Worm (Caenorhabditis elegans) whole organism, L2 larva: ENCODE results near the gene tmem-145.

ENCODE experiments used
- C34F6.9 ChIP-seq: fragments of 150-350 bp; optimal IDR thresholded peaks from 2 replicates; lab custom pipeline; 2014; ENCODE audit warnings: missing biosample characterization, missing genetic modification characterization
- F13H6.1 ChIP-seq: sonication (generic microtip); optimal IDR thresholded peaks from 2 replicates; lab custom pipeline; 2016; ENCODE audit warnings: missing genetic modification characterization, missing compliant biosample characterization
- R02D3.7 ChIP-seq: fragments of 150-350 bp; optimal IDR thresholded peaks from 2 replicates; lab custom pipeline; 2014; ENCODE audit warnings: missing biosample characterization, missing genetic modification characterization
- alr-1 ChIP-seq: fragments of 150-350 bp; optimal IDR thresholded peaks from 2 replicates; lab custom pipeline; 2014; ENCODE audit warnings: missing biosample characterization, missing genetic modification characterization
- blmp-1 ChIP-seq: sonication (generic microtip); optimal IDR thresholded peaks from 2 replicates; lab custom pipeline; 2017; ENCODE audit warnings: missing genetic modification characterization, mild to moderate bottlenecking, missing compliant biosample characterization, antibody characterized with exemption, moderate library complexity; ENCODE audit not compliant: insufficient read depth
- ceh-16 ChIP-seq: fragments of 150-350 bp; optimal IDR thresholded peaks from 2 replicates; lab custom pipeline; 2014; ENCODE audit warnings: missing biosample characterization, missing genetic modification characterization
- crh-2 ChIP-seq: sonication (generic microtip); optimal IDR thresholded peaks from 2 replicates; lab custom pipeline; 2017; ENCODE audit warnings: missing biosample characterization, missing genetic modification characterization
- egl-27 ChIP-seq: sonication (generic microtip); optimal IDR thresholded peaks from 3 replicates; lab custom pipeline; 2017; ENCODE audit warnings: missing biosample characterization, missing genetic modification reagents, missing genetic modification characterization
- elt-3 ChIP-seq: sonication (generic microtip); optimal IDR thresholded peaks from 2 replicates; lab custom pipeline; 2017; ENCODE audit warnings: missing biosample characterization, missing genetic modification characterization
- lin-11 ChIP-seq: fragments of 150-350 bp; sonication (generic microtip); optimal IDR thresholded peaks from 2 replicates; lab custom pipeline; 2014; ENCODE audit warnings: missing biosample characterization, missing genetic modification characterization, inconsistent platforms, mixed read lengths
- lsy-2 ChIP-seq, 2 experiments: fragments of 150-350 bp in 1 of 2; sonication (generic microtip) in 1 of 2; optimal IDR thresholded peaks; 2 replicates each; lab custom pipeline; 2014 to 2017; ENCODE audit warnings: missing biosample characterization in 2 of 2, missing genetic modification characterization in 2 of 2
- mab-5 ChIP-seq: fragments of 150-350 bp; optimal IDR thresholded peaks from 2 replicates; lab custom pipeline; 2014; ENCODE audit warnings: missing biosample characterization, missing genetic modification characterization
- mbf-1 ChIP-seq: sonication (generic microtip); optimal IDR thresholded peaks from 2 replicates; lab custom pipeline; 2017; ENCODE audit warnings: missing biosample characterization, missing genetic modification characterization
- mdl-1 ChIP-seq, 2 experiments: fragments of 150-350 bp in 1 of 2; sonication (generic microtip) in 1 of 2; optimal IDR thresholded peaks; 2 replicates each; lab custom pipeline; 2017; ENCODE audit warnings: missing biosample characterization in 2 of 2, missing genetic modification characterization in 2 of 2
- nhr-10 ChIP-seq: sonication (generic microtip); optimal IDR thresholded peaks from 2 replicates; lab custom pipeline; 2017; ENCODE audit warnings: missing biosample characterization, missing genetic modification characterization
- nhr-11 ChIP-seq: fragments of 150-350 bp; optimal IDR thresholded peaks from 2 replicates; lab custom pipeline; 2014; ENCODE audit warnings: missing biosample characterization, missing genetic modification characterization
- nhr-12 ChIP-seq: fragments of 150-350 bp; optimal IDR thresholded peaks from 2 replicates; lab custom pipeline; 2014; ENCODE audit warnings: missing biosample characterization, missing genetic modification characterization
- nhr-129 ChIP-seq: fragments of 150-350 bp; optimal IDR thresholded peaks from 2 replicates; lab custom pipeline; 2014; ENCODE audit warnings: missing biosample characterization, missing genetic modification characterization
- nhr-21 ChIP-seq: fragments of 150-350 bp; optimal IDR thresholded peaks from 2 replicates; lab custom pipeline; 2014; ENCODE audit warnings: missing biosample characterization, missing genetic modification characterization
- nhr-25 ChIP-seq: fragments of 150-350 bp; sonication (generic microtip); optimal IDR thresholded peaks from 3 replicates; lab custom pipeline; 2014; ENCODE audit warnings: missing biosample characterization, missing genetic modification characterization
- nhr-6 ChIP-seq: fragments of 150-350 bp; optimal IDR thresholded peaks from 2 replicates; lab custom pipeline; 2014; ENCODE audit warnings: missing biosample characterization, missing genetic modification characterization
- peb-1 ChIP-seq: fragments of 150-350 bp; optimal IDR thresholded peaks from 2 replicates; lab custom pipeline; 2014; ENCODE audit warnings: missing biosample characterization, missing genetic modification characterization
- sem-4 ChIP-seq: fragments of 150-350 bp; optimal IDR thresholded peaks from 2 replicates; lab custom pipeline; 2014; ENCODE audit warnings: missing biosample characterization, missing genetic modification reagents, missing genetic modification characterization
- skn-1 ChIP-seq: sonication (generic microtip); optimal IDR thresholded peaks from 2 replicates; lab custom pipeline; 2017; ENCODE audit warnings: missing biosample characterization, missing genetic modification characterization
- sma-3 ChIP-seq: sonication (generic microtip); optimal IDR thresholded peaks from 2 replicates; lab custom pipeline; 2016; ENCODE audit warnings: missing genetic modification reagents, missing genetic modification characterization, missing compliant biosample characterization
- sma-9 ChIP-seq, 2 experiments: fragments of 150-350 bp in 1 of 2; sonication (generic microtip) in 1 of 2; optimal IDR thresholded peaks; 2 replicates each; lab custom pipeline; 2014 to 2016; ENCODE audit warnings: missing genetic modification characterization in 2 of 2, mild to moderate bottlenecking in 1 of 2, missing biosample characterization in 1 of 2, missing compliant biosample characterization in 1 of 2, missing genetic modification reagents in 1 of 2, moderate library complexity in 1 of 2
- snpc-4 ChIP-seq: fragments of 150-350 bp; optimal IDR thresholded peaks from 2 replicates; lab custom pipeline; 2014; ENCODE audit warnings: missing biosample characterization, missing genetic modification characterization
- unc-39 ChIP-seq: fragments of 150-350 bp; optimal IDR thresholded peaks from 2 replicates; lab custom pipeline; 2014; ENCODE audit warnings: missing biosample characterization, missing genetic modification characterization
- unc-55 ChIP-seq: fragments of 150-350 bp; sonication (generic microtip); optimal IDR thresholded peaks from 3 replicates; lab custom pipeline; 2014; ENCODE audit warnings: missing biosample characterization, missing genetic modification reagents, missing genetic modification characterization
- unc-62 ChIP-seq: fragments of 150-350 bp; optimal IDR thresholded peaks from 2 replicates; lab custom pipeline; 2014; ENCODE audit warnings: missing biosample characterization, missing genetic modification reagents, missing genetic modification characterization
- ztf-1 ChIP-seq: fragments of 200-800 bp; sonication (Bioruptor generic); conservative IDR thresholded peaks from 2 replicates; pipeline ENCODE4 v1.3.6; 2022; ENCODE audit warnings: missing genetic modification characterization, missing compliant biosample characterization
- ztf-11 ChIP-seq: sonication (generic microtip); optimal IDR thresholded peaks from 2 replicates; lab custom pipeline; 2017; ENCODE audit warnings: missing biosample characterization, missing genetic modification characterization
- ztf-4 ChIP-seq: fragments of 150-350 bp; optimal IDR thresholded peaks from 2 replicates; lab custom pipeline; 2014; ENCODE audit warnings: missing biosample characterization, missing genetic modification characterization

tmem-145 gene

DNA sequence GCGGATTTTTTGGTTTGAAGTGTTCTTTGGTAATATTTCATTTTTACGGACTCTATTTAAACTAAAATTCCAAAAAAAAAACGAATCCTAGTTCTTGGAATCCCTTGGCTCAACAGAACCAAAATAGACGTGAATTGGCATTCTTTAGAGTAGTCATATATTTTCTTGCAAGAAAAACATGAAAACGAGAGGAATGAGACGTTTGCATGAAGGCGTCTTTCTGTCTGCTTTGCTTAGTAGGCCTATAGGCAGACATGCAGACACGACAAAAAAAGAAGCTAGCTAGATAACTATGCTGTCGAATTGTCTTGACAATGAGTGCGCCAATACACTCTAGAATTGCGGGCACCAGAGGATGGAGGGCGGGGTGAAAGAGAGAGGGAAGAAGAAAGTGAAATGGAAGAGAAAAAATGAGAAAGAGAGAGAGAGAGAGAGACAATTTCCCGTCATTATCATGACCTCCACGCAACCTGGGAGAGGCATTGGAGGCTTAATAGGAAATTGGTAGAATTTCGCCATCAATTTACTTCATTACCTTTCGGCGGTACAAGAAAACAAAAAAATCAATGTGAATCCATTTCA is 7.0 kb upstream of the tmem-145 start (continued):
- TF ChIP-seq nhr-21 (tag; lab: Kevin White, UChicago) (no peak), egl-27 (tag; lab: Kevin White, UChicago) (no peak), sma-3 (GFP tag; lab: Kevin White, UChicago) (no peak), mab-5 (peak; percentile 14), snpc-4 (tag; lab: Kevin White, UChicago) (no peak), mbf-1 (tag; lab: Kevin White, UChicago) (no peak), nhr-25 (peak; percentile 69), lsy-2 (tag; optimal IDR thresholded peaks at IDR 0.05; lab: Kevin White, UChicago) (no peak), blmp-1 (tag; lab: Kevin White, UChicago) (peak; percentile 80), peb-1 (tag; lab: Kevin White, UChicago) (no peak), nhr-6 (tag; lab: Kevin White, UChicago) (no peak), nhr-10 (tag; lab: Kevin White, UChicago) (no peak), elt-3 (tag; lab: Kevin White, UChicago) (no peak), crh-2 (tag; lab: Kevin White, UChicago) (no peak)

DNA sequence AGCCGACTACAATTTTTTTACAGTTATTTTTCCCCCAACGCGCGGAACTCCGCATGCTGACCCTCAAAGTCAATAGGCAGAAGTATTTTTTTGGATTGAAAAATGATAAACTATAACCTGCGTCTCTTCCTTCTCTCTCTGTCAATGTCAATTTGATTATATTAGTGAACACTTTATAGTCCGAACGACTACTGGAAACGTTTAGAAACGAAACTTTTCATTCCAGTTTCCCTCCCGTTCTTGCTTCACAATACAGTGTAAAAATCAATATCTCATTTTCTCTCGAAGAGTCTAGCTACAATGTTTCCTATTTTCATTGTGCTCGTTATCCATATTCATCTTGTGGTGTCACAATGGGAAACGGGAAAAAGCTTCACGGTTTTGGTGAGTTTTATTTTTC is 5.4 kb downstream of the tmem-145 start, which contains the start of gene lgc-24:
Gene lgc-24, plus strand, starts transcription at position 301 of the 400 bp plus-strand sequence.
- TF ChIP-seq unc-39 (tag; lab: Kevin White, UChicago): no peak
- no peak for TF ChIP-seq sem-4 (tag; lab: Kevin White, UChicago)
- no peak for TF ChIP-seq unc-55 (GFP tag; lab: Kevin White, UChicago)
- TF ChIP-seq mab-5: no peak
- TF ChIP-seq skn-1: no peak
- TF ChIP-seq ztf-1: no peak
- TF ChIP-seq nhr-11 (tag; lab: Kevin White, UChicago): no peak
- TF ChIP-seq lin-11 (tag; lab: Kevin White, UChicago): no peak
- TF ChIP-seq ztf-11: no peak
- no peak for TF ChIP-seq ceh-16

DNA sequence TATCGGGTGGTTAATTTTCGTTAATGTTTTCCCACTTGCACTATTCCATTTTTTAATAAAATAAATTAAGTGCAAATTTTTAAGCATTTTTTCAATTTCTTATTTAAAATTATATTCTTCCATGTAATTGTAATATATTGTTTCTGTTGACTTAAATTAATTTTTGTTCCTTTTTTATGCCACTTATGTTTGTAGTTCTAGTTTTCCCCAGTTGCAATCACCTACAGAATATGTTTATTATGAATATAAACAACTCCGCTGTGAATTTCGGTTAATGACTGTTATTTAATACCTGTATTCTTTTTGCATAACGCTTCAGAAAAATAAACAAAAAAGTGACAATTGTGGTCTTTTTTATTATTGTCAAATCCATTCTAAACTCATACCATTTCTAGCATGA is 8.8 kb downstream of the tmem-145 start, which contains the start of gene lgc-23:
Gene lgc-23, plus strand, starts transcription at position 301 of the 400 bp plus-strand sequence.
- no peak for TF ChIP-seq unc-55 (GFP tag; lab: Kevin White, UChicago)
- no peak for TF ChIP-seq unc-39 (tag; lab: Kevin White, UChicago)
- TF ChIP-seq mdl-1 (tag; optimal IDR thresholded peaks at IDR 0.05; lab: Kevin White, UChicago): no peak
- TF ChIP-seq ztf-4 (tag; lab: Kevin White, UChicago): no peak

DNA sequence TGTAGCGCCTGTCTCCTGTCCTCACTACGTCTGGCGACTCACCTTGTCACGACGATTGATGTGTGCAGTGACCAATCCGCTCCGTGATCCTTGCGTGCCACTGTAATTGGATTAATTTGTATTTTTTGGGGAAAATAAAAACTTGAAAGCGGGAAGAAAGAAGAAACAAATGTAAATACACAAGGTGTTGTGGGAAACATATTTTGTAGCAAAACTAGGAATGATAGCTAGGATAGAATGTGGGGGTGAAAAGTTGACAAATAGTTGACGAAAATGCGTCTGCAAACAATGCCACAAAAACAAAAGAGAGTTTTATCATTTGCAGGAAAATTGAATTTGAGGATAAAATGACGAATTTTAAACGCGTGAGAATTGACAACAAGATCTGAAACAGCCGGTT is 16.7 kb downstream of the tmem-145 start, which contains the start of gene B0198.3:
Gene B0198.3, minus strand, starts transcription at position 101 of the 400 bp plus-strand sequence.
- TF ChIP-seq alr-1 (tag; lab: Kevin White, UChicago) (no peak), nhr-6 (tag; lab: Kevin White, UChicago) (no peak), nhr-12 (tag; lab: Kevin White, UChicago) (no peak), F13H6.1 (tag; lab: Kevin White, UChicago) (no peak), mbf-1 (tag; lab: Kevin White, UChicago) (no peak), sma-9 (GFP tag; optimal IDR thresholded peaks at IDR 0.05; lab: Kevin White, UChicago) (no peak), sma-9 (tag; optimal IDR thresholded peaks at IDR 0.05; lab: Kevin White, UChicago) (no peak), unc-62 (GFP tag; lab: Kevin White, UChicago) (no peak), ztf-1 (no peak), skn-1 (no peak), nhr-129 (tag; lab: Kevin White, UChicago) (no peak), nhr-11 (tag; lab: Kevin White, UChicago) (no peak)
- TF ChIP-seq, all 48 proteins: peak for 0

DNA sequence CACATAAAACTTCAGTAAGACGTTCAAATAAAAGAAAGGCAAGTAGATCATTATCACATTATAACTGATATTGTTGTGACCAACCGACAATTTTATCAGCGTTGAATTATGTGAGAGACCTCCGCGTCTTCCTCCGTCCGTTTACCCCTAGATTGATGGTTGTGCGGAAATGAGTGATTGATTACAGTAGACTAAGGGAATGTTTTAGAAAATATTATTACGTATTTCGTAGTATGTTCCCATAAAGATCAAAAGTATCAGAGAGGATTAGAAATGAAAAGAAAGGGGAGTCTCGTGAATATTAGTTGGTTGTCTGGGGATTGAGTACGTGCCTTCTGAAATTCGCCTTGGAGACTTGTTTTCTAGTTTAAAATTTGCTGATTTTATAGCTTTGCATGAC is 34.9 kb downstream of the tmem-145 start:
- peak; percentile 22 for TF ChIP-seq C34F6.9 (tag; lab: Kevin White, UChicago)
- TF ChIP-seq R02D3.7: no peak
- TF ChIP-seq ztf-1: no peak
- peak; percentile 87 for TF ChIP-seq mab-5
- peak; percentile 66 for TF ChIP-seq unc-55 (GFP tag; lab: Kevin White, UChicago)
